Worm (Caenorhabditis elegans): ENCODE results near the gene spe-42.

The spe-42 gene

DNA sequence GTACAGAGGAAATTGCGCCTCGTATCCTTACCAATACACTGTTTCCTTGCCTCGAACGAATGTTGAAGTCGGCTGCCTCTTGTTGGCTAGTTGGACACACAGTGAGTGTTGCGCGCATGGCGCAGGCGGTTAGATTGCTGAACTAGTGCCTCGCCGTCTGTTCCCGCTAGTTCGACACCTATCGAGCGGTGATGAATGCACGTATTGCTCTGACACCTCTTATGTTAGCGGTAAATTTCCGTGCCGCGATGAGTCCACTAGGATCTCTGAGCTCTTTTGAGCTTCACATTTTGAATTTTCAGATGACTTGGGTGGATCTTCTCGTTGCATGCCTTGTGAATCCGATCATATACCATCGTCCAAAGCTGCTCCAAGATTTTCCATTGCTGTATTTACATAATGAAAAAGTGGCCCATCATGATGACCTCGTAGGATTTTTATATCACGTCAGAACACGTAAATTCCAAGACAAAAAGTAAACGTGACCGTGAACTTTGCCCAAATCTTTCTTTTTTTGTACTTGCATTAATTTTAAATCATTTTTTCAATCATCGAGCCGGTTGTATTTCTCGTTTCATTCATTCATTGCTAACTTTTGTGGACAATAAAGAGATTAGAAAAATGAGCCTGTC, 46.1 kb upstream of the spe-42 start, which contains the start of gene F55A11.11 (continued):
- TF ChIP-seq ztf-11 (tag; optimal IDR thresholded peaks at IDR 0.05), result no peak
- peak; percentile 57 to 80 for TF ChIP-seq hif-1 (tag; optimal IDR thresholded peaks at IDR 0.05)
- TF ChIP-seq unc-39 (tag; optimal IDR thresholded peaks at IDR 0.05), result no peak
- TF ChIP-seq lsy-2 (tag; optimal IDR thresholded peaks at IDR 0.05), result peak in 1 of 2 experiments; percentile 79
- TF ChIP-seq nhr-41 (GFP tag; IDR thresholded peaks at IDR 0.05), result peak; percentile 97
- peak; percentile 64 for TF ChIP-seq hlh-30 (tag; optimal IDR thresholded peaks at IDR 0.05; ENCODE audit: insufficient read depth)
- TF ChIP-seq F49E8.2 (tag; optimal IDR thresholded peaks at IDR 0.05; ENCODE audit: borderline replicate concordance), result peak; percentile 87
- no peak; the same call in 1 of the 2 replicates for TF ChIP-seq set-16 (GFP tag; IDR thresholded peaks at IDR 0.05)
- peak; percentile 95 for TF ChIP-seq ctbp-1 (GFP tag; IDR thresholded peaks at IDR 0.05)
- TF ChIP-seq mdl-1 (tag; optimal IDR thresholded peaks at IDR 0.05), result peak; percentile 6 to 33
- peak; percentile 50 for TF ChIP-seq nhr-28 (tag; optimal IDR thresholded peaks at IDR 0.05)
- TF ChIP-seq php-3 (GFP tag; IDR thresholded peaks at IDR 0.05), result peak; percentile 93
- TF ChIP-seq T20F7.1 (GFP tag; optimal IDR thresholded peaks at IDR 0.05), result peak; percentile 79
- peak; percentile 80 for TF ChIP-seq nhr-48 (tag; optimal IDR thresholded peaks at IDR 0.05)
- TF ChIP-seq aly-2 (tag; optimal IDR thresholded peaks at IDR 0.05), result no peak
- TF ChIP-seq ZK337.2 (GFP tag; IDR thresholded peaks at IDR 0.05), result peak; percentile 91
- no peak for TF ChIP-seq ces-1 (GFP tag; optimal IDR thresholded peaks at IDR 0.05)
- TF ChIP-seq zip-2 (tag; optimal IDR thresholded peaks at IDR 0.05), result peak; percentile 68
- peak; percentile 38 for TF ChIP-seq R02D3.7 (tag; optimal IDR thresholded peaks at IDR 0.05)
- peak; percentile 97 for TF ChIP-seq pha-4 (GFP tag; IDR thresholded peaks at IDR 0.05)
- no peak for TF ChIP-seq pha-4 (tag; optimal IDR thresholded peaks at IDR 0.05)
- TF ChIP-seq madf-9 (GFP tag; conservative IDR thresholded peaks at IDR 0.05), result peak; percentile 90
- TF ChIP-seq nhr-11 (tag; optimal IDR thresholded peaks at IDR 0.05), result peak; percentile 58
- TF ChIP-seq ama-1 (optimal IDR thresholded peaks at IDR 0.05), result peak; percentile 65
- TF ChIP-seq mxl-3 (GFP tag; optimal IDR thresholded peaks at IDR 0.05), result peak; percentile 87
- peak; percentile 93 for TF ChIP-seq D1046.2 (GFP tag; IDR thresholded peaks at IDR 0.05)
- TF ChIP-seq skn-1 (tag; optimal IDR thresholded peaks at IDR 0.05), result no peak
- TF ChIP-seq daf-12 (tag; optimal IDR thresholded peaks at IDR 0.05), result no peak
- peak; percentile 87 for TF ChIP-seq lin-13 (GFP tag; optimal IDR thresholded peaks at IDR 0.05)
- TF ChIP-seq ceh-82 (tag; optimal IDR thresholded peaks at IDR 0.05), result no peak
- TF ChIP-seq lim-7 (GFP tag; IDR thresholded peaks at IDR 0.05), result peak; percentile 97
- peak; percentile 79 for TF ChIP-seq spr-3 (GFP tag; optimal IDR thresholded peaks at IDR 0.05)
- TF ChIP-seq fos-1 (tag; optimal IDR thresholded peaks at IDR 0.05), result no peak
- TF ChIP-seq tag-97 (GFP tag; IDR thresholded peaks at IDR 0.05), result no peak
- TF ChIP-seq F10B5.3 (tag; optimal IDR thresholded peaks at IDR 0.05), result peak; percentile 76
- peak; percentile 76 for TF ChIP-seq unc-130 (GFP tag; optimal IDR thresholded peaks at IDR 0.05)
- peak; percentile 93 for TF ChIP-seq T26A8.4 (GFP tag; IDR thresholded peaks at IDR 0.05)
- peak; percentile 96 for TF ChIP-seq vab-7 (GFP tag; IDR thresholded peaks at IDR 0.05)
- no peak for TF ChIP-seq zag-1 (tag; optimal IDR thresholded peaks at IDR 0.05)
- TF ChIP-seq arid-1 (GFP tag; conservative IDR thresholded peaks at IDR 0.05), result peak; percentile 94
- TF ChIP-seq dmd-9 (GFP tag; IDR thresholded peaks at IDR 0.05), result peak; percentile 76
- TF ChIP-seq unc-62 (GFP tag; optimal IDR thresholded peaks at IDR 0.05 in 1 of 2), result peak in 1 of 2 experiments; percentile 95
- TF ChIP-seq unc-62 (tag; optimal IDR thresholded peaks at IDR 0.05), result no peak
- peak; percentile 96 for TF ChIP-seq sdz-12 (GFP tag; optimal IDR thresholded peaks at IDR 0.05)
- TF ChIP-seq F37D6.2 (tag; optimal IDR thresholded peaks at IDR 0.05), result peak; percentile 53
- TF ChIP-seq rbr-2 (tag; optimal IDR thresholded peaks at IDR 0.05), result peak; percentile 84
- TF ChIP-seq hlh-11 (tag; optimal IDR thresholded peaks at IDR 0.05), result peak; percentile 73
- TF ChIP-seq zfp-2 (tag; optimal IDR thresholded peaks at IDR 0.05), result peak; percentile 66
- TF ChIP-seq cey-2 (tag; optimal IDR thresholded peaks at IDR 0.05; ENCODE audit: borderline replicate concordance, insufficient read depth), result no peak
- TF ChIP-seq dve-1 (tag; optimal IDR thresholded peaks at IDR 0.05; ENCODE audit: insufficient read depth), result peak; percentile 80
- peak; percentile 92 for TF ChIP-seq snpc-1.2 (GFP tag; IDR thresholded peaks at IDR 0.05)
